Fruit fly (Drosophila melanogaster) whole organism, adult: ENCODE data around the gene Apc2.

Source experiments
- cic ChIP-seq: fragments of 200-800 bp; sonication (Bioruptor generic); optimal IDR thresholded peaks from 2 replicates; lab custom pipeline; 2017; ENCODE audit warnings: missing biosample characterization, mild to moderate bottlenecking, missing genetic modification characterization, moderate library complexity
- cnc ChIP-seq, 2 experiments: fragments of >200 bp; optimal IDR thresholded peaks; 2 replicates each; lab custom pipeline; 2017
- pad ChIP-seq: fragments of 200-800 bp; sonication (Bioruptor generic); optimal IDR thresholded peaks from 3 replicates; lab custom pipeline; 2017; ENCODE audit warnings: missing biosample characterization, missing genetic modification characterization, mild to moderate bottlenecking, moderate library complexity, missing genetic modification reagents

dm6 chr3R:24206341-24207114 is 42.8 kb downstream of the Apc2 start:
- no peak for TF ChIP-seq cic (GFP tag; lab: Kevin White, UChicago)
- no peak for TF ChIP-seq pad (GFP tag; lab: Kevin White, UChicago)
- TF ChIP-seq cnc (optimal IDR thresholded peaks at IDR 0.05; lab: Kevin White, UChicago): no peak
